Worm (Caenorhabditis elegans): Measurements from ENCODE around the gene srbc-10.

DNA sequence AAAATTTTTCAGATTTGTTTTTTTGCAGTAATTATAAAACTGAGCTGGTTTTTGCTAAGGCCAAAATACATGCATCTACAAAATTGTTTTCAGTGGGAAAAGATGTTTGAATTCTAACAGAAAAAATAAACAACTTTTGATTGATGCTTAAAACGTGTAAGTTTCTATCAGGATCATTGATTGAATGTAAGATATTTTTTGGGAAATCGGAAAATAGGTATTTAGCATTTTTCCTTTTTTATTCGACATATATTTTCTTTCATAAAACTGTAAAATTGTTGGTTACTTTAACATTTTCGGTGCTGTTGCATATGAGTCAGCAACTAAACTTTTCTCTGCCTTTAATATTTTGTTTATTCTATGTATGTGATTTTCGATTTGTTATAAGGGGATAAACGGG lies 31.6 kb upstream of the srbc-10 start, which contains the start of gene C54F6.20:
- TF ChIP-seq nhr-28 (tag; optimal IDR thresholded peaks at IDR 0.05) = no peak
- no peak for TF ChIP-seq tbx-2 (tag; optimal IDR thresholded peaks at IDR 0.05)
- no peak for TF ChIP-seq fos-1 (tag; optimal IDR thresholded peaks at IDR 0.05)
- no peak for TF ChIP-seq nhr-84 (tag; optimal IDR thresholded peaks at IDR 0.05)

All from whole organism, L1 larva.